Worm (Caenorhabditis elegans) whole organism, L3 larva: Measurements from ENCODE around the gene F42A10.9.

Source experiments
- ceh-16 ChIP-seq: sonication (generic microtip); optimal IDR thresholded peaks from 2 replicates; lab custom pipeline; 2017; ENCODE audit warnings: missing biosample characterization, missing genetic modification characterization
- ceh-28 ChIP-seq: fragments of 150-350 bp; optimal IDR thresholded peaks from 2 replicates; lab custom pipeline; 2014; ENCODE audit warnings: missing biosample characterization, missing genetic modification reagents, missing genetic modification characterization
- elt-1 ChIP-seq: fragments of 150-350 bp; optimal IDR thresholded peaks from 2 replicates; lab custom pipeline; 2014; ENCODE audit warnings: missing biosample characterization, missing genetic modification characterization
- lin-39 ChIP-seq: fragments of 150-350 bp; optimal IDR thresholded peaks from 2 replicates; lab custom pipeline; 2018; ENCODE audit warnings: missing biosample characterization, missing genetic modification reagents, missing genetic modification characterization
- mml-1 ChIP-seq: fragments of 150-350 bp; sonication (generic microtip); optimal IDR thresholded peaks from 3 replicates; lab custom pipeline; 2014; ENCODE audit warnings: missing biosample characterization, missing genetic modification characterization
- nhr-11 ChIP-seq: fragments of 150-350 bp; optimal IDR thresholded peaks from 2 replicates; lab custom pipeline; 2014; ENCODE audit warnings: missing biosample characterization, missing genetic modification characterization
- unc-39 ChIP-seq: sonication (generic microtip); optimal IDR thresholded peaks from 4 replicates; lab custom pipeline; 2017; ENCODE audit warnings: missing biosample characterization, missing genetic modification characterization
- unc-62 ChIP-seq: fragments of 150-350 bp; sonication (generic microtip); optimal IDR thresholded peaks from 4 replicates; lab custom pipeline; 2014; ENCODE audit warnings: missing biosample characterization, missing genetic modification reagents, missing genetic modification characterization
- ztf-11 ChIP-seq: fragments of 150-350 bp; optimal IDR thresholded peaks from 2 replicates; lab custom pipeline; 2014; ENCODE audit warnings: missing biosample characterization, missing genetic modification characterization

- TF ChIP-seq ceh-16 (tag; lab: Kevin White, UChicago) (no peak), ceh-28 (no peak), lin-39 (no peak), nhr-11 (no peak), mml-1 (tag; lab: Kevin White, UChicago) (no peak), unc-39 (tag; lab: Kevin White, UChicago) (no peak), ztf-11 (no peak), elt-1 (tag; lab: Kevin White, UChicago) (peak; percentile 98), unc-62 (GFP tag; lab: Kevin White, UChicago) (no peak)
Observed at ce11 chrIII:6132068-6132467, 32.3 kb upstream of the F42A10.9 start.
